Fruit fly (Drosophila melanogaster) whole organism, embryonic: ENCODE data around the gene CG6236.

Source experiments
- CG10147 ChIP-seq: fragments of 200-800 bp; sonication (Bioruptor generic); optimal IDR thresholded peaks from 2 replicates; lab custom pipeline; 2019; ENCODE audit warnings: missing biosample characterization, mild to moderate bottlenecking, missing genetic modification characterization, moderate library complexity
- CG10462 ChIP-seq: fragments of 200-800 bp; sonication (Bioruptor generic); optimal IDR thresholded peaks from 2 replicates; lab custom pipeline; 2016; ENCODE audit warnings: missing biosample characterization, missing genetic modification characterization
- CG12236 ChIP-seq: fragments of 200-800 bp; sonication (Bioruptor generic); optimal IDR thresholded peaks from 2 replicates; lab custom pipeline; 2016; ENCODE audit warnings: missing biosample characterization, missing genetic modification characterization
- CG12299 ChIP-seq: fragments of 200-800 bp; sonication (Bioruptor generic); optimal IDR thresholded peaks from 2 replicates; lab custom pipeline; 2018; ENCODE audit warnings: missing biosample characterization, mild to moderate bottlenecking, missing genetic modification characterization
- CG13123 ChIP-seq: fragments of 200-800 bp; sonication (Bioruptor generic); optimal IDR thresholded peaks from 2 replicates; lab custom pipeline; 2016; ENCODE audit warnings: missing biosample characterization, missing genetic modification characterization
- CG13296 ChIP-seq: fragments of 200-800 bp; sonication (Bioruptor generic); optimal IDR thresholded peaks from 3 replicates; lab custom pipeline; 2018; ENCODE audit warnings: missing biosample characterization, mild to moderate bottlenecking, missing genetic modification characterization
- CG15011 ChIP-seq: fragments of 200-800 bp; sonication (Bioruptor generic); optimal IDR thresholded peaks from 3 replicates; lab custom pipeline; 2018; ENCODE audit warnings: missing biosample characterization, mild to moderate bottlenecking, missing genetic modification characterization
- CG15696 ChIP-seq: fragments of 200-800 bp; sonication (Bioruptor generic); optimal IDR thresholded peaks from 2 replicates; lab custom pipeline; 2019; ENCODE audit warnings: missing biosample characterization, mild to moderate bottlenecking, missing genetic modification characterization, moderate library complexity
- CG16815 ChIP-seq: fragments of 200-800 bp; sonication (Bioruptor generic); optimal IDR thresholded peaks from 3 replicates; lab custom pipeline; 2017; ENCODE audit warnings: missing biosample characterization, mild to moderate bottlenecking, missing genetic modification characterization
- CG17612 ChIP-seq: fragments of 200-800 bp; sonication (Bioruptor generic); IDR thresholded peaks from 2 replicates; pipeline ENCODE4 v1.3.6; 2022; ENCODE audit warnings: missing biosample characterization, missing genetic modification characterization
- CG17802 ChIP-seq: fragments of 200-800 bp; sonication (Bioruptor generic); optimal IDR thresholded peaks from 2 replicates; lab custom pipeline; 2018; ENCODE audit warnings: missing biosample characterization, mild to moderate bottlenecking, missing genetic modification characterization, moderate library complexity
- CG17829 ChIP-seq: fragments of 200-800 bp; optimal IDR thresholded peaks from 2 replicates; lab custom pipeline; 2019; ENCODE audit warnings: missing biosample characterization, mild to moderate bottlenecking, missing genetic modification characterization, moderate library complexity
- CG18476 ChIP-seq: fragments of 200-800 bp; sonication (Bioruptor generic); optimal IDR thresholded peaks from 2 replicates; lab custom pipeline; 2016; ENCODE audit warnings: missing biosample characterization, mild to moderate bottlenecking, missing genetic modification characterization
- CG32532 ChIP-seq: fragments of 200-800 bp; sonication (Bioruptor generic); IDR thresholded peaks from 2 replicates; pipeline ENCODE4 v1.3.6; 2022; ENCODE audit warnings: missing biosample characterization, missing genetic modification characterization
- CG33557 ChIP-seq: fragments of 200-800 bp; sonication (Bioruptor generic); optimal IDR thresholded peaks from 2 replicates; lab custom pipeline; 2019; ENCODE audit warnings: missing biosample characterization, mild to moderate bottlenecking, missing genetic modification characterization, moderate library complexity
- CG34224 ChIP-seq: fragments of 200-800 bp; sonication (Bioruptor generic); IDR thresholded peaks from 3 replicates; pipeline ENCODE4 v1.3.6; 2022; ENCODE audit warnings: missing biosample characterization, missing genetic modification characterization; ENCODE audit not compliant: partially characterized antibody
- CG3838 ChIP-seq: fragments of 200-800 bp; sonication (Bioruptor generic); optimal IDR thresholded peaks from 3 replicates; lab custom pipeline; 2016; ENCODE audit warnings: missing biosample characterization, missing genetic modification characterization
- CG4404 ChIP-seq: fragments of 200-800 bp; sonication (Bioruptor generic); IDR thresholded peaks from 2 replicates; pipeline ENCODE4 v1.3.6; 2022; ENCODE audit warnings: missing biosample characterization, missing genetic modification characterization
- CG6272 ChIP-seq: fragments of 200-800 bp; sonication (Bioruptor generic); IDR thresholded peaks from 2 replicates; pipeline ENCODE4 v1.3.6; 2022; ENCODE audit warnings: missing biosample characterization, missing genetic modification characterization
- CG7745 ChIP-seq: fragments of 200-800 bp; sonication (Bioruptor generic); optimal IDR thresholded peaks from 2 replicates; lab custom pipeline; 2018; ENCODE audit warnings: missing biosample characterization, mild to moderate bottlenecking, missing genetic modification characterization, moderate library complexity
- CG7987 ChIP-seq: fragments of 200-800 bp; sonication (Bioruptor generic); optimal IDR thresholded peaks from 2 replicates; lab custom pipeline; 2018; ENCODE audit warnings: missing biosample characterization, mild to moderate bottlenecking, missing genetic modification characterization, moderate library complexity
- CG8290 ChIP-seq, 3 experiments: fragments of 200-800 bp; sonication (Bioruptor generic); optimal IDR thresholded peaks; 2 replicates each; lab custom pipeline; 2016 to 2019; ENCODE audit warnings: missing biosample characterization in 3 of 3, missing genetic modification characterization in 3 of 3, mild to moderate bottlenecking in 2 of 3, moderate library complexity in 1 of 3
- CG9437 ChIP-seq: fragments of 200-800 bp; sonication (Bioruptor generic); optimal IDR thresholded peaks from 2 replicates; lab custom pipeline; 2018; ENCODE audit warnings: missing biosample characterization, mild to moderate bottlenecking, missing genetic modification characterization
- Deaf1 ChIP-seq: fragments of 200-800 bp; optimal IDR thresholded peaks from 3 replicates; lab custom pipeline; 2019; ENCODE audit warnings: missing biosample characterization, mild to moderate bottlenecking, missing genetic modification characterization, moderate library complexity
- Gug ChIP-seq: fragments of 200-800 bp; sonication (Bioruptor generic); IDR thresholded peaks from 4 replicates; pipeline ENCODE4 v1.3.6; 2022; ENCODE audit warnings: missing biosample characterization, missing genetic modification characterization
- Hmx ChIP-seq: fragments of 200-800 bp; sonication (Bioruptor generic); optimal IDR thresholded peaks from 2 replicates; lab custom pipeline; 2016; ENCODE audit warnings: missing biosample characterization, missing genetic modification characterization
- Med ChIP-seq: fragments of 200-800 bp; sonication (Bioruptor generic); peaks from one replicate; lab custom pipeline; 2016; ENCODE audit warnings: missing biosample characterization, missing genetic modification characterization, mild to moderate bottlenecking, inconsistent platforms, moderate library complexity
- NK7.1 ChIP-seq: fragments of 200-800 bp; sonication (Bioruptor generic); optimal IDR thresholded peaks from 3 replicates; lab custom pipeline; 2016; ENCODE audit warnings: missing biosample characterization, missing genetic modification characterization
- Taf1 ChIP-seq: fragments of 200-800 bp; sonication (Bioruptor generic); IDR thresholded peaks from 2 replicates; pipeline ENCODE4 v1.3.6; 2022; ENCODE audit warnings: missing biosample characterization, missing genetic modification characterization
- Trl ChIP-seq, 3 experiments: fragments of >200 bp in 2 of 3; fragments of 200-800 bp in 1 of 3; sonication (Bioruptor generic) in 1 of 3; optimal IDR thresholded peaks; 2 replicates in 1 of 3; 3 replicates in 2 of 3; lab custom pipeline; 2016 to 2017; ENCODE audit warnings: missing biosample characterization in 1 of 3, missing genetic modification characterization in 1 of 3
- ab ChIP-seq: fragments of 200-800 bp; sonication (Bioruptor generic); optimal IDR thresholded peaks from 2 replicates; lab custom pipeline; 2016; ENCODE audit warnings: missing biosample characterization, missing genetic modification characterization
- crp ChIP-seq, 2 experiments: fragments of 200-800 bp; sonication (Bioruptor generic); optimal IDR thresholded peaks; 2 replicates in 1 of 2; 3 replicates in 1 of 2; lab custom pipeline; 2017; ENCODE audit warnings: missing biosample characterization in 2 of 2, missing genetic modification characterization in 2 of 2, mild to moderate bottlenecking in 1 of 2, moderate library complexity in 1 of 2
- dimm ChIP-seq: fragments of 200-800 bp; sonication (Bioruptor generic); IDR thresholded peaks from 2 replicates; pipeline ENCODE4 v1.3.6; 2022; ENCODE audit warnings: missing biosample characterization, missing genetic modification characterization
- dmrt99B ChIP-seq: fragments of 200-800 bp; sonication (Bioruptor generic); optimal IDR thresholded peaks from 2 replicates; lab custom pipeline; 2018; ENCODE audit warnings: missing biosample characterization, mild to moderate bottlenecking, missing genetic modification characterization, moderate library complexity
- emc ChIP-seq: fragments of 200-800 bp; sonication (Bioruptor generic); optimal IDR thresholded peaks from 2 replicates; lab custom pipeline; 2016; ENCODE audit warnings: missing biosample characterization, missing genetic modification characterization
- exex ChIP-seq: fragments of 200-800 bp; sonication (Bioruptor generic); optimal IDR thresholded peaks from 4 replicates; lab custom pipeline; 2018; ENCODE audit warnings: missing biosample characterization, mild to moderate bottlenecking, missing genetic modification characterization, moderate library complexity
- eyg ChIP-seq: fragments of 200-800 bp; sonication (Bioruptor generic); optimal IDR thresholded peaks from 3 replicates; lab custom pipeline; 2016; ENCODE audit warnings: missing biosample characterization, missing genetic modification characterization
- jumu ChIP-seq: fragments of 200-800 bp; sonication (Bioruptor generic); optimal IDR thresholded peaks from 3 replicates; lab custom pipeline; 2016; ENCODE audit warnings: missing biosample characterization, missing genetic modification characterization
- lov ChIP-seq, 2 experiments: fragments of 200-800 bp in 1 of 2; fragments of >200 bp in 1 of 2; sonication (Bioruptor generic) in 1 of 2; IDR thresholded peaks in 1 of 2; optimal IDR thresholded peaks in 1 of 2; 2 replicates in 1 of 2; 3 replicates in 1 of 2; pipeline versions ENCODE4 v1.3.6 to Lab custom; 2017 to 2022; ENCODE audit warnings: missing biosample characterization in 1 of 2, missing genetic modification characterization in 1 of 2
- nom ChIP-seq: fragments of 200-800 bp; sonication (Bioruptor generic); optimal IDR thresholded peaks from 2 replicates; lab custom pipeline; 2017; ENCODE audit warnings: missing biosample characterization, missing genetic modification characterization, mild to moderate bottlenecking, moderate library complexity, missing genetic modification reagents
- pb ChIP-seq: fragments of 200-800 bp; sonication (Bioruptor generic); optimal IDR thresholded peaks from 3 replicates; lab custom pipeline; 2016; ENCODE audit warnings: missing biosample characterization, missing genetic modification characterization
- phol ChIP-seq: fragments of 200-800 bp; sonication (Bioruptor generic); optimal IDR thresholded peaks from 3 replicates; lab custom pipeline; 2018; ENCODE audit warnings: missing biosample characterization, mild to moderate bottlenecking, missing genetic modification characterization, moderate library complexity
- pzg ChIP-seq: fragments of 200-800 bp; sonication (Bioruptor generic); optimal IDR thresholded peaks from 3 replicates; lab custom pipeline; 2018; ENCODE audit warnings: missing biosample characterization, mild to moderate bottlenecking, missing genetic modification characterization, moderate library complexity
- sd ChIP-seq: fragments of 200-800 bp; sonication (Bioruptor generic); optimal IDR thresholded peaks from 3 replicates; lab custom pipeline; 2018; ENCODE audit warnings: missing biosample characterization, mild to moderate bottlenecking, missing genetic modification characterization, moderate library complexity
- shn ChIP-seq: fragments of 200-800 bp; sonication (Bioruptor generic); optimal IDR thresholded peaks from 3 replicates; lab custom pipeline; 2016; ENCODE audit warnings: missing biosample characterization, missing genetic modification characterization
- slbo ChIP-seq: fragments of 200-800 bp; sonication (Bioruptor generic); IDR thresholded peaks from 2 replicates; pipeline ENCODE4 v1.3.6; 2022; ENCODE audit warnings: missing biosample characterization, missing genetic modification characterization
- sqz ChIP-seq: fragments of 200-800 bp; sonication (Bioruptor generic); optimal IDR thresholded peaks from 3 replicates; lab custom pipeline; 2018; ENCODE audit warnings: missing biosample characterization, mild to moderate bottlenecking, missing genetic modification characterization
- vvl ChIP-seq: fragments of 200-800 bp; sonication (Bioruptor generic); IDR thresholded peaks from 2 replicates; pipeline ENCODE4 v1.3.6; 2022; ENCODE audit warnings: missing biosample characterization, missing genetic modification characterization
- wdn ChIP-seq: fragments of 200-800 bp; sonication (Bioruptor generic); IDR thresholded peaks from 2 replicates; pipeline ENCODE4 v1.3.6; 2022; ENCODE audit warnings: missing biosample characterization, missing genetic modification characterization
- zfh2 ChIP-seq: fragments of 200-800 bp; sonication (Bioruptor generic); optimal IDR thresholded peaks from 2 replicates; lab custom pipeline; 2016; ENCODE audit warnings: missing biosample characterization, missing genetic modification characterization

The CG6236 gene

DNA sequence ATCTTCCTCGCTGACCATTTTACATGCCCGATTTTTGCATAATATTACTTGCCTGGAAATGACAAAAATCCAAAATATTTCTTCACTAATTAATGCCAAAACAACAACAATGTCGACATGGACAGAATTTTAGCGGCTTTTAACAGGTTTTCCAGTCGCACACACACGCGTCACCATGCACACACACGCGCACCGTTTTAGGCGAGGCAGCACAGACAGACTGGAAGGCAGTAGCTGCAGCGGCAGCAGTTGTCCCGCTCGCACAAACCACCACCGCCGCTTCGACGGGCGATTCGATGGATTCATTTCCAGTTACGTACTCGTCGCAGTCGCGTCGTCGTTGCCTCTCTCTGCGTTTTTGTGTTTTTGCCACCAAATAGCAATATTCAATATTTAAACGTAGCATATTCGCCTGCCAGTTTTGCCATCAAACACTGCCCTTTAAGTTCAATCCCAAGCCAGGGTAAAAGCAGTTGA, 37.4 kb downstream of the CG6236 start, which contains the start of gene CG45218 (continued):
- no peak for TF ChIP-seq CG12236 (GFP tag; lab: Kevin White, UChicago)
- TF ChIP-seq NK7.1 (GFP tag; lab: Kevin White, UChicago): no peak
- TF ChIP-seq dmrt99B (tag; lab: Kevin White, UChicago): no peak
- no peak for TF ChIP-seq CG17802 (tag; lab: Kevin White, UChicago)
- no peak for TF ChIP-seq slbo (GFP tag; lab: Robert Waterston, UW)
- no peak for TF ChIP-seq shn (GFP tag; lab: Kevin White, UChicago)
- peak; percentile 0 for TF ChIP-seq jumu
- TF ChIP-seq exex (tag; lab: Kevin White, UChicago): peak; percentile 92
- no peak for TF ChIP-seq crp (GFP tag; optimal IDR thresholded peaks at IDR 0.05; lab: Kevin White, UChicago)
- TF ChIP-seq CG33557 (GFP tag; lab: Kevin White, UChicago): no peak
- no peak for TF ChIP-seq Taf1 (GFP tag; lab: Robert Waterston, UW)
- TF ChIP-seq CG34224 (GFP tag; lab: Robert Waterston, UW): no peak
- no peak for TF ChIP-seq CG12299 (tag; lab: Kevin White, UChicago)
- no peak for TF ChIP-seq pb
- TF ChIP-seq nom (GFP tag; lab: Kevin White, UChicago): no peak
- no peak for TF ChIP-seq CG17612 (GFP tag; lab: Robert Waterston, UW)
- no peak for TF ChIP-seq CG6272 (GFP tag; lab: Robert Waterston, UW)
- TF ChIP-seq CG3838 (GFP tag; lab: Kevin White, UChicago): no peak
- no peak for TF ChIP-seq CG8290 (GFP tag; optimal IDR thresholded peaks at IDR 0.05; lab: Kevin White, UChicago)
- peak in 1 of 2 experiments; percentile 35 for TF ChIP-seq CG8290 (tag; optimal IDR thresholded peaks at IDR 0.05; lab: Kevin White, UChicago)
- TF ChIP-seq Hmx (GFP tag; lab: Kevin White, UChicago): no peak
- TF ChIP-seq sd (tag; lab: Kevin White, UChicago): peak; percentile 98
- no peak for TF ChIP-seq lov (optimal IDR thresholded peaks at IDR 0.05; lab: Kevin White, UChicago)
- TF ChIP-seq lov (GFP tag; IDR thresholded peaks at IDR 0.05; lab: Robert Waterston, UW): no peak
- no peak for TF ChIP-seq CG13296 (GFP tag; lab: Kevin White, UChicago)
- TF ChIP-seq CG15696: no peak
- peak; percentile 72 for TF ChIP-seq CG9437
- peak; percentile 46 for TF ChIP-seq Deaf1 (tag; lab: Kevin White, UChicago)
- peak in 1 of 2 experiments; percentile 14 for TF ChIP-seq Trl (optimal IDR thresholded peaks at IDR 0.05; lab: Kevin White, UChicago)
- no peak for TF ChIP-seq Trl (GFP tag; optimal IDR thresholded peaks at IDR 0.05; lab: Kevin White, UChicago)
- no peak for TF ChIP-seq CG32532 (GFP tag; lab: Robert Waterston, UW)
- no peak for TF ChIP-seq ab (GFP tag; lab: Kevin White, UChicago)
- TF ChIP-seq sqz: no peak
- TF ChIP-seq CG16815: no peak
- TF ChIP-seq eyg: no peak
- no peak for TF ChIP-seq CG18476
- TF ChIP-seq zfh2 (GFP tag; lab: Kevin White, UChicago): no peak
- peak; percentile 2 for TF ChIP-seq pzg (GFP tag; lab: Kevin White, UChicago)
- TF ChIP-seq CG10462 (GFP tag; lab: Kevin White, UChicago): no peak
- TF ChIP-seq CG15011 (GFP tag; lab: Kevin White, UChicago): no peak
- no peak for TF ChIP-seq CG4404 (GFP tag; lab: Robert Waterston, UW)
- TF ChIP-seq phol (tag; lab: Kevin White, UChicago): no peak
- TF ChIP-seq CG13123: no peak
- no peak for TF ChIP-seq wdn (GFP tag; lab: Robert Waterston, UW)
- TF ChIP-seq emc: no peak
- peak; percentile 15 for TF ChIP-seq CG17829 (tag; lab: Kevin White, UChicago)
- peak; percentile 47 for TF ChIP-seq Med
- TF ChIP-seq vvl (GFP tag; lab: Robert Waterston, UW): no peak
- no peak for TF ChIP-seq CG10147 (GFP tag; lab: Kevin White, UChicago)
- no peak for TF ChIP-seq Gug (GFP tag; lab: Robert Waterston, UW)
- no peak for TF ChIP-seq dimm (GFP tag; lab: Robert Waterston, UW)
- no peak for TF ChIP-seq CG7987 (GFP tag; lab: Kevin White, UChicago)
- TF ChIP-seq CG7745: peak; percentile 18
